Fruit fly (Drosophila melanogaster) whole organism, prepupa: ENCODE results near the gene THG.

Experiments
- Blimp-1 ChIP-seq: fragments of 200-800 bp; sonication (Bioruptor generic); optimal IDR thresholded peaks from 3 replicates; lab custom pipeline; 2017; ENCODE audit warnings: missing biosample characterization, missing genetic modification characterization, mild to moderate bottlenecking, moderate library complexity, missing genetic modification reagents
- CG10631 ChIP-seq: fragments of 200-800 bp; sonication (Bioruptor generic); optimal IDR thresholded peaks from 2 replicates; lab custom pipeline; 2016; ENCODE audit warnings: missing biosample characterization, missing genetic modification characterization
- CG10669 ChIP-seq: fragments of 200-800 bp; sonication (Bioruptor generic); optimal IDR thresholded peaks from 3 replicates; lab custom pipeline; 2018; ENCODE audit warnings: missing biosample characterization, mild to moderate bottlenecking, missing genetic modification characterization, moderate library complexity
- CG11294 ChIP-seq: fragments of 200-800 bp; sonication (Bioruptor generic); IDR thresholded peaks from 2 replicates; pipeline ENCODE4 v1.3.6; 2022; ENCODE audit warnings: missing biosample characterization, missing genetic modification characterization
- CG11762 ChIP-seq: fragments of 200-800 bp; sonication (Bioruptor generic); optimal IDR thresholded peaks from 3 replicates; lab custom pipeline; 2016; ENCODE audit warnings: missing biosample characterization, missing genetic modification characterization; ENCODE audit not compliant: insufficient read depth
- CG11902 ChIP-seq: fragments of 200-800 bp; sonication (Bioruptor generic); optimal IDR thresholded peaks from 3 replicates; lab custom pipeline; 2016; ENCODE audit warnings: missing biosample characterization, missing genetic modification characterization
- CG15336 ChIP-seq: fragments of 200-800 bp; sonication (Bioruptor generic); IDR thresholded peaks from 2 replicates; pipeline ENCODE4 v1.3.6; 2022; ENCODE audit warnings: missing biosample characterization, missing genetic modification characterization
- CG1621 ChIP-seq: fragments of 200-800 bp; sonication (Bioruptor generic); optimal IDR thresholded peaks from 3 replicates; lab custom pipeline; 2018; ENCODE audit warnings: missing biosample characterization, mild to moderate bottlenecking, missing genetic modification characterization
- CG16779 ChIP-seq: fragments of 200-800 bp; sonication (Bioruptor generic); optimal IDR thresholded peaks from 3 replicates; lab custom pipeline; 2017; ENCODE audit warnings: missing biosample characterization, mild to moderate bottlenecking, missing genetic modification characterization
- CG3032 ChIP-seq: fragments of 200-800 bp; optimal IDR thresholded peaks from 2 replicates; lab custom pipeline; 2019; ENCODE audit warnings: missing biosample characterization, mild to moderate bottlenecking, missing genetic modification characterization, moderate library complexity
- CG31627 ChIP-seq: fragments of 200-800 bp; sonication (Bioruptor generic); optimal IDR thresholded peaks from 3 replicates; lab custom pipeline; 2016; ENCODE audit warnings: missing biosample characterization, missing genetic modification characterization
- CG32006 ChIP-seq: fragments of 200-800 bp; sonication (Bioruptor generic); optimal IDR thresholded peaks from 3 replicates; lab custom pipeline; 2017; ENCODE audit warnings: missing biosample characterization, mild to moderate bottlenecking, missing genetic modification characterization
- CG34406 ChIP-seq: fragments of 200-800 bp; sonication (Bioruptor generic); optimal IDR thresholded peaks from 3 replicates; lab custom pipeline; 2016; ENCODE audit warnings: missing biosample characterization, missing genetic modification characterization
- CG3919 ChIP-seq: fragments of 200-800 bp; sonication (Bioruptor generic); optimal IDR thresholded peaks from 3 replicates; lab custom pipeline; 2016; ENCODE audit warnings: missing biosample characterization, missing genetic modification characterization
- CG4318 ChIP-seq: fragments of 200-800 bp; sonication (Bioruptor generic); optimal IDR thresholded peaks from 3 replicates; lab custom pipeline; 2017; ENCODE audit warnings: missing biosample characterization, mild to moderate bottlenecking, missing genetic modification characterization
- CG6163 ChIP-seq: fragments of 200-800 bp; sonication (Bioruptor generic); IDR thresholded peaks from 3 replicates; pipeline ENCODE4 v1.3.6; 2022; ENCODE audit warnings: missing biosample characterization, missing genetic modification characterization
- CG6276 ChIP-seq: fragments of 200-800 bp; sonication (Bioruptor generic); optimal IDR thresholded peaks from 2 replicates; lab custom pipeline; 2017; ENCODE audit warnings: missing biosample characterization, mild to moderate bottlenecking, missing genetic modification characterization
- CG6792 ChIP-seq: fragments of 200-800 bp; sonication (Bioruptor generic); optimal IDR thresholded peaks from 3 replicates; lab custom pipeline; 2016; ENCODE audit warnings: missing biosample characterization, missing genetic modification characterization
- CG6808 ChIP-seq: fragments of 200-800 bp; sonication (Bioruptor generic); optimal IDR thresholded peaks from 3 replicates; lab custom pipeline; 2017; ENCODE audit warnings: missing biosample characterization, missing genetic modification characterization, mild to moderate bottlenecking, moderate library complexity, missing genetic modification reagents
- CG7368 ChIP-seq: fragments of 200-800 bp; sonication (Bioruptor generic); optimal IDR thresholded peaks from 3 replicates; lab custom pipeline; 2016; ENCODE audit warnings: missing biosample characterization, missing genetic modification characterization
- CG8119 ChIP-seq: fragments of 200-800 bp; sonication (Bioruptor generic); IDR thresholded peaks from 3 replicates; pipeline ENCODE4 v1.3.6; 2022; ENCODE audit warnings: missing biosample characterization, missing genetic modification characterization
- CG8632 ChIP-seq: fragments of 200-800 bp; sonication (Bioruptor generic); optimal IDR thresholded peaks from 3 replicates; lab custom pipeline; 2016; ENCODE audit warnings: missing biosample characterization, missing genetic modification characterization
- CG9139 ChIP-seq: fragments of 200-800 bp; sonication (Bioruptor generic); optimal IDR thresholded peaks from 3 replicates; lab custom pipeline; 2017; ENCODE audit warnings: missing biosample characterization, mild to moderate bottlenecking, missing genetic modification characterization
- Eip75B ChIP-seq: fragments of 200-800 bp; sonication (Bioruptor generic); optimal IDR thresholded peaks from 3 replicates; lab custom pipeline; 2016; ENCODE audit warnings: missing biosample characterization, missing genetic modification characterization
- Eip78C ChIP-seq: fragments of 200-800 bp; sonication (Bioruptor generic); peaks from one replicate; lab custom pipeline; 2016; ENCODE audit warnings: missing biosample characterization, missing genetic modification characterization
- Eip93F ChIP-seq: fragments of 200-800 bp; sonication (Bioruptor generic); optimal IDR thresholded peaks from 2 replicates; lab custom pipeline; 2016; ENCODE audit warnings: missing biosample characterization, mild to moderate bottlenecking, missing genetic modification characterization
- Ets21C ChIP-seq: fragments of 200-800 bp; sonication (Bioruptor generic); optimal IDR thresholded peaks from 3 replicates; lab custom pipeline; 2016; ENCODE audit warnings: missing biosample characterization, missing genetic modification characterization
- Gug ChIP-seq: fragments of 200-800 bp; sonication (Bioruptor generic); IDR thresholded peaks from 2 replicates; pipeline ENCODE4 v1.3.6; 2022; ENCODE audit warnings: missing biosample characterization, missing genetic modification characterization
- Hr38 ChIP-seq: sonication (Bioruptor generic); optimal IDR thresholded peaks from 2 replicates; lab custom pipeline; 2016; ENCODE audit warnings: missing biosample characterization, missing genetic modification characterization
- Hr39 ChIP-seq: fragments of 200-800 bp; sonication (Bioruptor generic); optimal IDR thresholded peaks from 2 replicates; lab custom pipeline; 2016; ENCODE audit warnings: missing biosample characterization, missing genetic modification characterization
- Hr4 ChIP-seq: fragments of 200-800 bp; sonication (Bioruptor generic); optimal IDR thresholded peaks from 3 replicates; lab custom pipeline; 2016; ENCODE audit warnings: missing biosample characterization, missing genetic modification characterization
- Lpt ChIP-seq: fragments of 200-800 bp; sonication (Bioruptor generic); optimal IDR thresholded peaks from 3 replicates; lab custom pipeline; 2016; ENCODE audit warnings: missing biosample characterization, missing genetic modification characterization
- Met ChIP-seq: fragments of 200-800 bp; sonication (Bioruptor generic); optimal IDR thresholded peaks from 3 replicates; lab custom pipeline; 2016; ENCODE audit warnings: missing biosample characterization, missing genetic modification characterization
- OdsH ChIP-seq: fragments of 200-800 bp; sonication (Bioruptor generic); optimal IDR thresholded peaks from 3 replicates; lab custom pipeline; 2016; ENCODE audit warnings: missing biosample characterization, missing genetic modification characterization
- Smox ChIP-seq: fragments of 200-800 bp; sonication (Bioruptor generic); optimal IDR thresholded peaks from 3 replicates; lab custom pipeline; 2016; ENCODE audit warnings: missing biosample characterization, missing genetic modification characterization
- Sox102F ChIP-seq: fragments of 200-800 bp; sonication (Bioruptor generic); optimal IDR thresholded peaks from 2 replicates; lab custom pipeline; 2016; ENCODE audit warnings: missing biosample characterization, mild to moderate bottlenecking, missing genetic modification characterization
- Sox14 ChIP-seq: fragments of 200-800 bp; sonication (Bioruptor generic); optimal IDR thresholded peaks from 3 replicates; lab custom pipeline; 2016; ENCODE audit warnings: missing biosample characterization, missing genetic modification characterization
- Sox15 ChIP-seq: fragments of 200-800 bp; sonication (Bioruptor generic); optimal IDR thresholded peaks from 3 replicates; lab custom pipeline; 2016; ENCODE audit warnings: missing biosample characterization, missing genetic modification characterization
- achi ChIP-seq: fragments of 200-800 bp; sonication (Bioruptor generic); optimal IDR thresholded peaks from 3 replicates; lab custom pipeline; 2016; ENCODE audit warnings: missing biosample characterization, missing genetic modification characterization
- acj6 ChIP-seq: fragments of 200-800 bp; sonication (Bioruptor generic); optimal IDR thresholded peaks from 3 replicates; lab custom pipeline; 2016; ENCODE audit warnings: missing biosample characterization, missing genetic modification characterization
- cyc ChIP-seq: fragments of 200-800 bp; sonication (Bioruptor generic); optimal IDR thresholded peaks from 3 replicates; lab custom pipeline; 2016; ENCODE audit warnings: missing biosample characterization, missing genetic modification characterization
- dac ChIP-seq: fragments of 200-800 bp; sonication (Bioruptor generic); optimal IDR thresholded peaks from 2 replicates; lab custom pipeline; 2017; ENCODE audit warnings: missing biosample characterization, mild to moderate bottlenecking, missing genetic modification characterization
- dsx ChIP-seq: fragments of 200-800 bp; optimal IDR thresholded peaks from 3 replicates; lab custom pipeline; 2019; ENCODE audit warnings: missing biosample characterization, mild to moderate bottlenecking, missing genetic modification characterization, moderate library complexity; ENCODE audit not compliant: poor library complexity, severe bottlenecking
- eg ChIP-seq: fragments of 200-800 bp; sonication (Bioruptor generic); IDR thresholded peaks from 3 replicates; pipeline ENCODE4 v1.3.6; 2022; ENCODE audit warnings: missing biosample characterization, missing genetic modification characterization
- esn ChIP-seq: fragments of 200-800 bp; sonication (Bioruptor generic); optimal IDR thresholded peaks from 2 replicates; lab custom pipeline; 2016; ENCODE audit warnings: missing biosample characterization, mild to moderate bottlenecking, missing genetic modification characterization, moderate library complexity
- fkh ChIP-seq: fragments of 200-800 bp; sonication (Bioruptor generic); optimal IDR thresholded peaks from 3 replicates; lab custom pipeline; 2017; ENCODE audit warnings: missing biosample characterization, mild to moderate bottlenecking, missing genetic modification characterization, moderate library complexity
- net ChIP-seq: fragments of 200-800 bp; sonication (Bioruptor generic); optimal IDR thresholded peaks from 3 replicates; lab custom pipeline; 2016; ENCODE audit warnings: missing biosample characterization, missing genetic modification characterization
- pdm3 ChIP-seq: fragments of 200-800 bp; sonication (Bioruptor generic); optimal IDR thresholded peaks from 3 replicates; lab custom pipeline; 2016; ENCODE audit warnings: missing biosample characterization, missing genetic modification characterization
- ss ChIP-seq, 2 experiments: fragments of 200-800 bp; sonication (Bioruptor generic); optimal IDR thresholded peaks; 2 replicates in 1 of 2; 3 replicates in 1 of 2; lab custom pipeline; 2017 to 2018; ENCODE audit warnings: mild to moderate bottlenecking in 2 of 2, missing biosample characterization in 2 of 2, missing genetic modification characterization in 2 of 2, moderate library complexity in 1 of 2
- vri ChIP-seq: fragments of 200-800 bp; sonication (Bioruptor generic); optimal IDR thresholded peaks from 3 replicates; lab custom pipeline; 2016; ENCODE audit warnings: missing biosample characterization, mild to moderate bottlenecking, missing genetic modification characterization

THG gene

DNA sequence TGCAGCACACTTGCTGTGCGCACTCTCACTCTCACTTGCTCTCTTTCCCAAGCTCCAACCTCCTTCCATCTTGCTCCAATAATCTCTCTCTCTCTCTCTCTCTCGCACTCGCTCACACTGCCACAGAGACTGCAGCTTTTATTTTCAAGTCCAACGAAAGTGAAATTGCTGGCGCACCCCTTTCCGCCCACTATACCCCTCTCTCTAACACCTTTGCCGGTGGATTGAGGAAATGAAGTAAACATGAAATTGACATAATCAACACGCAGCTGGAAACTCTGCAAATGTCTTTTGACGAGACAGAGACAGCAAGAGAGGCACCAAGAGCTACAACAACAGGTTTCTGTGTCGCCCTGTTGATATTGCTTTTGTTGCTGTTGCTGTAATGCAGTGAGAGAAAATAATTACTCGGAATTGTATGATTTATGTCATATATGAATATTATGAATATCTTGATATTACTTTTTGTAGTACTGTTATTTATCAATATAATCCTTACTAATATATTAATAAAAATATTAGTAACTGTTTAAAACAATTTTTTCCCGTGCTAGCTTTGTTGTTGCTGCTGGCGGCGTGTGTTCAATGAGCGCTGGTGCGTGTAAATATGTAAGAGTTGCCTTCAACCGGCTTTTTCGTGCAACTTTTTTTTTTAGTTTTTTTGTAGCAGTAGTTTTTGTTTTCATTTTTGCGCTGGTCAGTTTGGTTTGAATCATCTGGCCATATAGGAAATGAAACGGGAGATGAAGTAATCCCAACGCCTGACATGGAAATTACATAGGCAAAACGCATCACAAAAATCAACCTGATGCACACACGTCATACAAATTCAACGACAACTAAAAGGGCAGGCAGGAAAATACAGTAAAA, 13.7 kb downstream of the THG start:
- TF ChIP-seq Met (GFP tag; lab: Kevin White, UChicago) (peak; percentile 83), net (GFP tag; lab: Kevin White, UChicago) (peak; percentile 93), fkh (GFP tag; lab: Kevin White, UChicago) (peak; percentile 85), CG34406 (peak; percentile 96), acj6 (GFP tag; lab: Kevin White, UChicago) (peak; percentile 95), Sox15 (peak; percentile 83), CG11762 (GFP tag; lab: Kevin White, UChicago) (peak; percentile 92), CG32006 (peak; percentile 96), CG31627 (peak; percentile 54), esn (peak; percentile 86), CG7368 (GFP tag; lab: Kevin White, UChicago) (peak; percentile 89), CG6163 (GFP tag; lab: Robert Waterston, UW) (peak; percentile 97), Smox (GFP tag; lab: Kevin White, UChicago) (peak; percentile 71), CG8632 (peak; percentile 96), CG11902 (GFP tag; lab: Kevin White, UChicago) (peak; percentile 83), ss (GFP tag; optimal IDR thresholded peaks at IDR 0.05; lab: Kevin White, UChicago) (peak; percentile 97), CG3919 (GFP tag; lab: Kevin White, UChicago) (peak; percentile 94), Eip75B (GFP tag; lab: Kevin White, UChicago) (peak; percentile 89), cyc (peak; percentile 77), Hr39 (GFP tag; lab: Kevin White, UChicago) (peak; percentile 61), CG3032 (peak; percentile 97), Sox102F (GFP tag; lab: Kevin White, UChicago) (peak; percentile 79), CG1621 (tag; lab: Kevin White, UChicago) (peak; percentile 89), CG9139 (GFP tag; lab: Kevin White, UChicago) (peak; percentile 90), CG8119 (GFP tag; lab: Robert Waterston, UW) (peak; percentile 97), achi (GFP tag; lab: Kevin White, UChicago) (peak; percentile 95), Gug (GFP tag; lab: Robert Waterston, UW) (peak; percentile 94), CG6276 (GFP tag; lab: Kevin White, UChicago) (peak; percentile 86), dsx (GFP tag; lab: Kevin White, UChicago) (peak; percentile 97), vri (GFP tag; lab: Kevin White, UChicago) (peak; percentile 90), pdm3 (peak; percentile 79), dac (GFP tag; lab: Kevin White, UChicago) (peak; percentile 77), CG10631 (GFP tag; lab: Kevin White, UChicago) (peak; percentile 97), CG4318 (peak; percentile 87), Ets21C (GFP tag; lab: Kevin White, UChicago) (peak; percentile 66), Hr4 (GFP tag; lab: Kevin White, UChicago) (peak; percentile 89), Lpt (peak; percentile 88), Blimp-1 (GFP tag; lab: Kevin White, UChicago) (peak; percentile 100), CG11294 (GFP tag; lab: Robert Waterston, UW) (peak; percentile 91), CG10669 (GFP tag; lab: Kevin White, UChicago) (peak; percentile 95), OdsH (GFP tag; lab: Kevin White, UChicago) (peak; percentile 95), Hr38 (GFP tag; lab: Kevin White, UChicago) (peak; percentile 13), CG16779 (tag; lab: Kevin White, UChicago) (peak; percentile 83), Eip93F (GFP tag; lab: Kevin White, UChicago) (peak; percentile 66), CG6792 (GFP tag; lab: Kevin White, UChicago) (peak; percentile 91), CG6808 (GFP tag; lab: Kevin White, UChicago) (peak; percentile 94), Sox14 (GFP tag; lab: Kevin White, UChicago) (peak; percentile 78), Eip78C (GFP tag; lab: Kevin White, UChicago) (peak; percentile 98), CG15336 (GFP tag; lab: Robert Waterston, UW) (peak; percentile 97), eg (peak; percentile 97)
